Worm (Caenorhabditis elegans): Measurements from ENCODE around the gene hlh-32.

hlh-32 gene

DNA sequence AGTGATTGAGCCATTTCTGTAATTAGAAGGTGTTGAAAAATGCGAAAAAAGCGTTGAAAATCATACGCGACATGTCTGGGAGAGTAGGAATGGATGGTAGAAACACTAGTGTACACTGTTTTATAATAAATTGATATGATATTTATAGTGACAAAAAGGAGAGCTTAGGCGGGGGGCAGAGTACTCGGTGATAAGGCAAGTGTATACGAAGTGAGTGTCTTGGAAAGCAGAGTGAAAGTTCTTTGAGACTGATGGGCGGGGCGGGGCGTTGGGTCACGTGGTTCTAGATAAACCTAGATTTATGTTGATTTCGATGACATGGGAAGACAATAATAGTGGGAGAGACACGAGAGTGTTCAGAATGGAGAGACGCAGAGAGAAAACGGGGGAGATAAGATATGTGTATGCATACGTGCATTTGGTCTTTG, 38.4 kb downstream of the hlh-32 start, which contains the start of gene gln-3:
gln-3 (minus strand) TSS at position 73 of the 428 bp plus-strand sequence.
- no peak for TF ChIP-seq zip-5 (tag; optimal IDR thresholded peaks at IDR 0.05)
- no peak for TF ChIP-seq ceh-2 (tag; optimal IDR thresholded peaks at IDR 0.05)
- no peak for TF ChIP-seq dve-1 (tag; optimal IDR thresholded peaks at IDR 0.05)
- no peak for TF ChIP-seq pax-1 (tag; optimal IDR thresholded peaks at IDR 0.05)
- TF ChIP-seq che-1 (tag; optimal IDR thresholded peaks at IDR 0.05), result no peak
- TF ChIP-seq elt-2 (tag; optimal IDR thresholded peaks at IDR 0.05), result peak; percentile 84
- TF ChIP-seq hlh-30 (tag; optimal IDR thresholded peaks at IDR 0.05; ENCODE audit: insufficient read depth), result peak; percentile 77
- no peak for TF ChIP-seq pat-9 (tag; optimal IDR thresholded peaks at IDR 0.05)

DNA sequence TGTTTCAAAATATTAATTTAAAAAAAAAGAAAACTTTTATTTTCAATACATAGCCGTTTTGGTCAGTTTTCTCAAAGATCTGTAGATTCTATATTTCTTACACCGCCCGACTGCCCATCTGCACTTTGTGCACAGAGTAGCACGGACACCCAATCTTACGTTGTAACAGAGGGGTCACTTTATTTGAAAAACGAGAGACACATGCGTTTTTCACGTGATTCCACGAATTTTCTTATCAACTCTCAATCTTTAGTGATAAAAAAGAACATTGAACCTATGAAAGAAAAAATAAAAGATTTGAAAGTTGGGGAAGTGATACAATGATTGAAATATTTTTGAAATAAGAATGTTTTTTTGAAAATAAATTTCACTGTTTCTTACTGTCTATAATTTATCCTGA, 39.1 kb downstream of the hlh-32 start:
- no peak for TF ChIP-seq K09A11.1 (tag; optimal IDR thresholded peaks at IDR 0.05; ENCODE audit: insufficient read depth)
- TF ChIP-seq fkh-10 (GFP tag; optimal IDR thresholded peaks at IDR 0.05), result no peak
- no peak for TF ChIP-seq ceh-24 (tag; optimal IDR thresholded peaks at IDR 0.05)
- no peak for TF ChIP-seq K02D7.2 (tag; optimal IDR thresholded peaks at IDR 0.05)
- no peak for TF ChIP-seq ceh-9 (tag; optimal IDR thresholded peaks at IDR 0.05)
- TF ChIP-seq Y22D7AL.16 (tag; optimal IDR thresholded peaks at IDR 0.05), result no peak
- TF ChIP-seq T23F11.4 (GFP tag; optimal IDR thresholded peaks at IDR 0.05), result no peak
- TF ChIP-seq ceh-14 (tag; optimal IDR thresholded peaks at IDR 0.05), result no peak
- no peak for TF ChIP-seq fkh-6 (tag; optimal IDR thresholded peaks at IDR 0.05)
- no peak for TF ChIP-seq sox-4 (tag; optimal IDR thresholded peaks at IDR 0.05)
- TF ChIP-seq ttx-3 (tag; optimal IDR thresholded peaks at IDR 0.05), result no peak
- no peak for TF ChIP-seq ceh-2 (tag; optimal IDR thresholded peaks at IDR 0.05)

DNA sequence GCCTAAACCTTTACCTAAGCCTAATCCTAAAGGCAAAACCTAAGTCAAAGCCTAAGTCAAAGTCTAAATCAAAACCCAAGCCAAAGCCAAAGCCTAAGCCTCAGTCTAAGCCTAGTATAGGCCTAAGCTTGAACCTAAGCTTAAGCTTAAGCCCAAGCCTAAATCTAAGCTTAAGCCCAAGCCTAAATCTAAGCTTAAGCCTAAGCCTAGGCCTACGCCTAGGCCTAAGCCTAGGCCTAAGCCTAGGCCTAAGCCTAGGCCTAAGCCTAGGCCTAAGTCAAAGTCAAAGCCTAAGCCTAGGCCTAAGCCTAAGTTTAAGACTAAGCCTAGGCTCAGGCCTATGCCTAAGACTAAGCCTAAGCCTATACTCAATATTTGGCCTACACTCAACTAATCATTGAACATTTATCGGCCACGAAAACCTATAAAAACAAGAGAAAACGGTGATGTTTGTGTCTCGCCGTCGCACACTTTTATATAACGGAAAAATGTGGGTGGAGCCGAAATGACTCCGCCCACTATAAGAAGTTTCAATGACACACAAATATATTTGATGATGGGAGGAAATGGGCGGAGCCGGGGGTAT, 40.6 kb downstream of the hlh-32 start:
- TF ChIP-seq pha-2 (tag; optimal IDR thresholded peaks at IDR 0.05) (no peak), dve-1 (tag; optimal IDR thresholded peaks at IDR 0.05) (peak; percentile 95)

DNA sequence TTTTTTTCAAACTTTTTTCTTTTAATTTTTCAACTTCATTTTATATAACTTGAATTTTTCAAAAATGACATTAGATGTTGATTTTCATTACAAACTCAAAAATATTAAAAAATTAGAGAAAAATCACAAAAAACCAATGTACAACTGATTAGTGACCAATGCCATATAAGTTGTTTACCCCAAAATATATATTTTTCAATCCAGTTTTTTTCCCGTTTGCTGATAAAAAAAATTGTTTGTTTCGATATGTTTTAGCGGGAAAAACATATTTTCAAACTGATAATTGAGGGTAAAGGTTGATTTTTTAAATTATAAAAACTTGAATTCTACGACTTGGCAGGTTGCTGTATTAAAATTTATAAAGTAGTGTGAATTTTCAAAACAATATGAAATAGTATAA, 44.5 kb downstream of the hlh-32 start:
- TF ChIP-seq npax-4 (tag; optimal IDR thresholded peaks at IDR 0.05), result no peak

DNA sequence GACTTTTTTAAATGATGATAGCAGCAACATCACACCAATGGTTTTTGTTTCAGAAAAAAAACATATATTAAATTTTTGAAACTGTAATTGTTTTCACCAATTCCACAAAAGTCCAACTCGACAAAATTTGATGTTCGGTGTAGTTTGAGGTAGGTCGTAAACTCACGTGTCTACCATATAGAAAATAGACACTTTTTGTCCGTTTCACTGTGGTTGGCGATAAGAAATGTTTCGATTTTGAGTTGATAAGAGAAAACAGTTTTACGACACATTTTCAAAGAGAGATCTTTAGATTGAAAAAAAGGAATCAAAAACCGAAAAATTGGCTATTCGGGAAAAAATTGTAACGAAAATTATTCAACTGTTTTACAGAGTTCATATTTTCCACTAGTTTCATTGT, 46.2 kb downstream of the hlh-32 start:
- TF ChIP-seq fax-1 (tag; optimal IDR thresholded peaks at IDR 0.05) (no peak), hlh-15 (tag; optimal IDR thresholded peaks at IDR 0.05) (no peak), ceh-48 (tag; optimal IDR thresholded peaks at IDR 0.05) (no peak), elt-2 (tag; optimal IDR thresholded peaks at IDR 0.05) (peak; percentile 59)

DNA sequence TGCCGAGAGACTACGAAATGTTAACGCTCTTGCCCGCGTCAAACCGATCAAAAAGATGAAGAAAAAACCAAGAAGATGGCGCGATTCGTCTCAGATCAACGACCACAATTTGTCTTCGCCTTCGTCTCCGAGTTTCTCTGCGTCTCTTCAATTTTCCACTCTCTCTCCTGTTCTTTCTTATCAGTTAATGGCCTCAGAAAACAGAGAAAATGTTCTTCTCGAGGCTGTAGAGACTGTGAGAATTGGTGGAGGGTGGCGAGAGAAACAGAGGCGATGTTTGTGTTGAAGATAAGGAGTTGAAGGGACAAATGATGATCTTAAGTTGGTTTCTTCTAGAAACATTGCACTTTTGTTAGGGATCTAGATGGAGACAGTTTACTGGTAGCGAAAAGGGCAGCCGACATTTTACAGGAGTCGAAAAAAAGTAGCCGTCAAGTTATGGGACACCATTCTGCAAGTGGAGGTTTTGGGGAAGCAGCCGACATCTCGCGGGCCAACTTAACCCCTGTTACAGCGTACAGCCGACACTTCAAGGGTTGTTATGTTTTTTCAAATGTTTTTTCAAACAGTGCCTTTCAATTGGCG, 48.7 kb downstream of the hlh-32 start:
- TF ChIP-seq zip-5 (tag; optimal IDR thresholded peaks at IDR 0.05) (no peak), K09A11.1 (tag; optimal IDR thresholded peaks at IDR 0.05; ENCODE audit: insufficient read depth) (no peak), lim-6 (tag; optimal IDR thresholded peaks at IDR 0.05) (no peak), elt-2 (tag; optimal IDR thresholded peaks at IDR 0.05) (peak; percentile 94), ceh-48 (tag; optimal IDR thresholded peaks at IDR 0.05) (no peak), ceh-18 (tag; optimal IDR thresholded peaks at IDR 0.05) (peak; percentile 36), sox-2 (GFP tag; IDR thresholded peaks at IDR 0.05) (no peak), ama-1 (optimal IDR thresholded peaks at IDR 0.05) (no peak), fax-1 (tag; optimal IDR thresholded peaks at IDR 0.05) (no peak), hlh-8 (tag; optimal IDR thresholded peaks at IDR 0.05) (no peak), pqm-1 (tag; optimal IDR thresholded peaks at IDR 0.05) (peak; percentile 36)

Measured in whole organism, late embryonic.